Worm (Caenorhabditis elegans) whole organism, L3 larva: ENCODE measurements around the gene chil-14.

Experiments
- R02D3.7 ChIP-seq: fragments of 150-350 bp; optimal IDR thresholded peaks from 2 replicates; lab custom pipeline; 2014; ENCODE audit warnings: missing biosample characterization, missing genetic modification characterization
- ZK546.5 ChIP-seq: sonication (generic microtip); optimal IDR thresholded peaks from 2 replicates; lab custom pipeline; 2017; ENCODE audit warnings: missing biosample characterization, missing genetic modification characterization
- aly-2 ChIP-seq: fragments of 150-350 bp; optimal IDR thresholded peaks from 2 replicates; lab custom pipeline; 2014; ENCODE audit warnings: missing biosample characterization, missing genetic modification characterization
- ceh-16 ChIP-seq: sonication (generic microtip); optimal IDR thresholded peaks from 2 replicates; lab custom pipeline; 2017; ENCODE audit warnings: missing biosample characterization, missing genetic modification characterization
- ceh-28 ChIP-seq: fragments of 150-350 bp; optimal IDR thresholded peaks from 2 replicates; lab custom pipeline; 2014; ENCODE audit warnings: missing biosample characterization, missing genetic modification reagents, missing genetic modification characterization
- ceh-82 ChIP-seq: fragments of 150-350 bp; optimal IDR thresholded peaks from 2 replicates; lab custom pipeline; 2014; ENCODE audit warnings: missing biosample characterization, missing genetic modification characterization
- ceh-9 ChIP-seq: sonication (generic microtip); optimal IDR thresholded peaks from 2 replicates; lab custom pipeline; 2018; ENCODE audit warnings: missing biosample characterization, missing genetic modification characterization
- daf-12 ChIP-seq: fragments of 150-350 bp; optimal IDR thresholded peaks from 2 replicates; lab custom pipeline; 2014; ENCODE audit warnings: missing biosample characterization, missing genetic modification reagents, missing genetic modification characterization
- elt-2 ChIP-seq: sonication (generic microtip); optimal IDR thresholded peaks from 2 replicates; lab custom pipeline; 2016; ENCODE audit warnings: missing genetic modification reagents, mild to moderate bottlenecking, missing genetic modification characterization, missing compliant biosample characterization
- eor-1 ChIP-seq, 2 experiments: fragments of 150-350 bp; optimal IDR thresholded peaks; 2 replicates each; lab custom pipeline; 2014 to 2018; ENCODE audit warnings: missing biosample characterization in 2 of 2, missing genetic modification characterization in 2 of 2
- fkh-2 ChIP-seq: fragments of 150-350 bp; optimal IDR thresholded peaks from 2 replicates; lab custom pipeline; 2014; ENCODE audit warnings: missing biosample characterization, missing genetic modification reagents, missing genetic modification characterization
- hmg-11 ChIP-seq: sonication (generic microtip); optimal IDR thresholded peaks from 2 replicates; lab custom pipeline; 2016; ENCODE audit warnings: missing genetic modification characterization, missing compliant biosample characterization
- lsy-12 ChIP-seq: sonication (generic microtip); optimal IDR thresholded peaks from 2 replicates; lab custom pipeline; 2016; ENCODE audit warnings: mild to moderate bottlenecking, missing genetic modification characterization, missing compliant biosample characterization
- mdl-1 ChIP-seq: fragments of 150-350 bp; optimal IDR thresholded peaks from 2 replicates; lab custom pipeline; 2014; ENCODE audit warnings: missing biosample characterization, missing genetic modification characterization
- nfya-1 ChIP-seq: sonication (generic microtip); optimal IDR thresholded peaks from 2 replicates; lab custom pipeline; 2017; ENCODE audit warnings: missing genetic modification characterization, mild to moderate bottlenecking, missing compliant biosample characterization, antibody characterized with exemption, moderate library complexity; ENCODE audit not compliant: insufficient read depth
- nhr-11 ChIP-seq: fragments of 150-350 bp; optimal IDR thresholded peaks from 2 replicates; lab custom pipeline; 2014; ENCODE audit warnings: missing biosample characterization, missing genetic modification characterization
- nhr-12 ChIP-seq: fragments of 150-350 bp; optimal IDR thresholded peaks from 2 replicates; lab custom pipeline; 2014; ENCODE audit warnings: missing biosample characterization, missing genetic modification characterization
- nhr-237 ChIP-seq: fragments of 150-350 bp; optimal IDR thresholded peaks from 2 replicates; lab custom pipeline; 2014; ENCODE audit warnings: missing biosample characterization, missing genetic modification characterization
- nhr-25 ChIP-seq: sonication (generic microtip); optimal IDR thresholded peaks from 2 replicates; lab custom pipeline; 2017; ENCODE audit warnings: missing biosample characterization, missing genetic modification characterization
- nhr-28 ChIP-seq: fragments of 150-350 bp; optimal IDR thresholded peaks from 2 replicates; lab custom pipeline; 2014; ENCODE audit warnings: missing biosample characterization, missing genetic modification characterization
- nhr-43 ChIP-seq: sonication (generic microtip); optimal IDR thresholded peaks from 2 replicates; lab custom pipeline; 2016; ENCODE audit warnings: mild to moderate bottlenecking, missing genetic modification characterization, missing compliant biosample characterization; ENCODE audit not compliant: poor library complexity, severe bottlenecking
- nhr-67 ChIP-seq: fragments of 150-350 bp; optimal IDR thresholded peaks from 2 replicates; lab custom pipeline; 2014; ENCODE audit warnings: missing biosample characterization, missing genetic modification characterization
- nhr-76 ChIP-seq: fragments of 150-350 bp; sonication (generic microtip); optimal IDR thresholded peaks from 5 replicates; lab custom pipeline; 2014; ENCODE audit warnings: missing biosample characterization, missing genetic modification characterization
- nhr-77 ChIP-seq: fragments of 150-350 bp; optimal IDR thresholded peaks from 2 replicates; lab custom pipeline; 2014; ENCODE audit warnings: missing biosample characterization, missing genetic modification characterization
- pha-4 ChIP-seq: fragments of 150-350 bp; optimal IDR thresholded peaks from 2 replicates; lab custom pipeline; 2014; ENCODE audit warnings: missing biosample characterization, missing genetic modification reagents, missing genetic modification characterization
- pqm-1 ChIP-seq: fragments of 150-350 bp; optimal IDR thresholded peaks from 2 replicates; lab custom pipeline; 2017; ENCODE audit warnings: missing biosample characterization, missing genetic modification characterization, inconsistent platforms
- sea-2 ChIP-seq: fragments of 150-350 bp; sonication (generic microtip); optimal IDR thresholded peaks from 4 replicates; lab custom pipeline; 2014; ENCODE audit warnings: missing biosample characterization, missing genetic modification reagents, missing genetic modification characterization
- skn-1 ChIP-seq: fragments of 150-350 bp; optimal IDR thresholded peaks from 2 replicates; lab custom pipeline; 2014; ENCODE audit warnings: missing biosample characterization, missing genetic modification characterization
- snpc-4 ChIP-seq: fragments of 150-350 bp; optimal IDR thresholded peaks from 2 replicates; lab custom pipeline; 2014; ENCODE audit warnings: missing biosample characterization, missing genetic modification characterization
- tbx-2 ChIP-seq: sonication (generic microtip); optimal IDR thresholded peaks from 2 replicates; lab custom pipeline; 2016; ENCODE audit warnings: mild to moderate bottlenecking, missing genetic modification characterization, missing compliant biosample characterization
- unc-62 ChIP-seq: fragments of 150-350 bp; sonication (generic microtip); optimal IDR thresholded peaks from 4 replicates; lab custom pipeline; 2014; ENCODE audit warnings: missing biosample characterization, missing genetic modification reagents, missing genetic modification characterization
- ztf-4 ChIP-seq: fragments of 150-350 bp; optimal IDR thresholded peaks from 2 replicates; lab custom pipeline; 2014; ENCODE audit warnings: missing biosample characterization, missing genetic modification characterization

The chil-14 gene

ce11 chrV:1454762-1455161, at the start of gene chil-14:
TSS of gene chil-14 (plus strand) at chrV:1455062.
- TF ChIP-seq sea-2 (GFP tag; lab: Kevin White, UChicago) (no peak), nhr-76 (tag; lab: Kevin White, UChicago) (no peak), nhr-237 (tag; lab: Kevin White, UChicago) (no peak), skn-1 (tag; lab: Kevin White, UChicago) (no peak), aly-2 (no peak), fkh-2 (tag; lab: Kevin White, UChicago) (no peak), nhr-12 (tag; lab: Kevin White, UChicago) (no peak), ztf-4 (no peak), hmg-11 (no peak), ZK546.5 (tag; lab: Kevin White, UChicago) (no peak), tbx-2 (tag; lab: Kevin White, UChicago) (no peak), nhr-25 (tag; lab: Kevin White, UChicago) (no peak), ceh-16 (tag; lab: Kevin White, UChicago) (no peak), nhr-43 (no peak), ceh-82 (tag; lab: Kevin White, UChicago) (no peak), daf-12 (tag; lab: Kevin White, UChicago) (no peak), ceh-28 (no peak)
- TF ChIP-seq, all 47 proteins: peak for 0

- TF ChIP-seq nhr-25 (tag; lab: Kevin White, UChicago) (no peak), ztf-4 (no peak), lsy-12 (tag; lab: Kevin White, UChicago) (no peak), unc-62 (GFP tag; lab: Kevin White, UChicago) (no peak), nfya-1 (tag; lab: Kevin White, UChicago) (no peak), mdl-1 (tag; lab: Kevin White, UChicago) (no peak)
These were observed 46.7 kb upstream of the chil-14 start for ce11 chrV:1408116-1408515.

DNA sequence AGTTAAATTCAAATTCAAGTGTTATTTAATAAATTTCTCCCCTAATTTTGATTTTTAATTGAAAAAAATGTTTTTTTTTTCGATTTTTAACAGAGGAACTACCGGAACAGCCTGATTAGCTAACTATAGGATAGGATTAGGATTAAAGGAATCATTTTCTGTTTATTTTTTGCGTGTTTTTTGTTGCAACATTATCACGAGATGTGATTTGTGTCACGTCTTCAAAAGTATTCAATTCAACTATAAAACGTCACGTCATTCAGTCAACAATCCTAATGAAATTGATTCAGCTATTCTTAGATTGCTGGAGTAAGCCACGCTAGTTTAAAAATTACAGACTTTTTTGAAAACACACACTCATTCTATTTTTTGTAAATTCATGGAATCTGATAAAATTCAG, 44.1 kb upstream of the chil-14 start:
- TF ChIP-seq ceh-9 (tag; lab: Kevin White, UChicago) (no peak), nhr-67 (tag; lab: Kevin White, UChicago) (no peak), ceh-82 (tag; lab: Kevin White, UChicago) (no peak), tbx-2 (tag; lab: Kevin White, UChicago) (no peak), snpc-4 (no peak), pha-4 (tag; lab: Kevin White, UChicago) (no peak)

- TF ChIP-seq pqm-1 (tag; lab: Kevin White, UChicago): no peak
- no peak for TF ChIP-seq nhr-11 (tag; lab: Kevin White, UChicago)
- TF ChIP-seq nhr-12 (tag; lab: Kevin White, UChicago): no peak
- no peak for TF ChIP-seq nhr-67 (tag; lab: Kevin White, UChicago)
- no peak for TF ChIP-seq ceh-16 (tag; lab: Kevin White, UChicago)
- no peak for TF ChIP-seq nhr-77 (tag; lab: Kevin White, UChicago)
- TF ChIP-seq nhr-43: no peak
- TF ChIP-seq skn-1 (tag; lab: Kevin White, UChicago): no peak
- TF ChIP-seq eor-1 (tag; optimal IDR thresholded peaks at IDR 0.05; lab: Kevin White, UChicago): no peak
- no peak for TF ChIP-seq fkh-2 (tag; lab: Kevin White, UChicago)
- no peak for TF ChIP-seq hmg-11
- no peak for TF ChIP-seq nhr-25 (tag; lab: Kevin White, UChicago)
- no peak for TF ChIP-seq R02D3.7 (tag; lab: Kevin White, UChicago)
- TF ChIP-seq ztf-4: no peak
- TF ChIP-seq nhr-237 (tag; lab: Kevin White, UChicago): no peak
These were observed 43.4 kb upstream of the chil-14 start, which contains the start of gene snt-5 for ce11 chrV:1411459-1411858. TSS of gene snt-5 (minus strand) at chrV:1411559.

DNA sequence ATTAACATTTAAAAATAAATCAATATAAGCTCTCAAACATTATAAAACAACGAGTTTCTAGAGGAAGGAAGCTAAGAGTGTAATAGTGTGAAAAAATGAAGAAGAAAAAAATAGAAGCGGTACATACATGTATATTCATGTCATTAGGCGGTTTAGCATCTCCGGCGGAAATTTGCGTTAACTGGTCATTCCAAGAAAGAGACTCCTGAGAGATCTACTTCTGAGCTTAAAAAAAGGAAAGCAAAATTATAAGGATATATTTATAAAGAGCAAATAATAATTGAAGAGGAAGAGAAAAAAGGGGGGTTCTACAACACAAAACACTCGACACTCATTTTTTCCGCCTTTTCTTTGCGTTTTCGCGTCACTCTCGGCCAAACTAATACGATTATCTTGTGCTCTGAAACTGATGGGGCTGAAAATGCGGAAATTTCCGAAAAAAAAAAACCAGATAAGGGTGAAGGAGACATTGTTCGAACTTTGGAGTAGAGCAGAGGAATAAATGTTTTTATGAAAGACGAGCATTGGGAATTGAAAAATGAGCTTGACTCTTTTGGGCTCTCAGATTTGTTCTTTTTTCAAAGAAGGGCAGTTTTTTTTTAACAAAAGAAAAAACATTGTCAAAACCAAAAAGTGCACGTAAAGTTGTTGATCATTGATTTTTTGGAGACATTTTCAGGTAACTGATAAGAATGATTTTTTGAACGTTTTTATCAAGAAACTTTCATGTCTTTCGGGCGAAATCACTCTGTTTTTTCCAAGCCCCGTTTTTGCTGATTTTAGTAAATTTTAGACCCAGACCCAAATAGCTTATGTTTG, 40.0 kb upstream of the chil-14 start:
- TF ChIP-seq elt-2 (tag; lab: Kevin White, UChicago) (peak; percentile 81), nhr-28 (tag; lab: Kevin White, UChicago) (no peak), pqm-1 (tag; lab: Kevin White, UChicago) (peak; percentile 42)
- TF ChIP-seq, all 47 proteins: peak for 2
